Worm (Caenorhabditis elegans) whole organism, early embryonic: ENCODE data around the gene Y46G5A.18.

Experiments
- B0310.2 ChIP-seq: sonication (generic microtip); optimal IDR thresholded peaks from 2 replicates; lab custom pipeline; 2016; ENCODE audit warnings: mild to moderate bottlenecking, missing genetic modification characterization, missing compliant biosample characterization
- F13C5.2 ChIP-seq: sonication (generic microtip); optimal IDR thresholded peaks from 2 replicates; lab custom pipeline; 2017; ENCODE audit warnings: mild to moderate bottlenecking, missing genetic modification characterization, inconsistent platforms, missing compliant biosample characterization
- ama-1 ChIP-seq: fragments of 150-350 bp; optimal IDR thresholded peaks from 2 replicates; lab custom pipeline; 2014
- ets-7 ChIP-seq: sonication (generic microtip); optimal IDR thresholded peaks from 2 replicates; lab custom pipeline; 2016; ENCODE audit warnings: missing genotype, missing genetic modification characterization, missing compliant biosample characterization
- flt-1 ChIP-seq: fragments of 200-800 bp; sonication (Bioruptor generic); IDR thresholded peaks from 2 replicates; pipeline ENCODE4 v1.3.6; 2022; ENCODE audit warnings: missing genetic modification characterization, missing compliant biosample characterization
- hmg-4 ChIP-seq: fragments of 200-800 bp; sonication (Bioruptor generic); optimal IDR thresholded peaks from 2 replicates; lab custom pipeline; 2018; ENCODE audit warnings: mild to moderate bottlenecking, missing genetic modification characterization, missing compliant biosample characterization
- sea-1 ChIP-seq: fragments of 200-800 bp; sonication (Bioruptor generic); conservative IDR thresholded peaks from 2 replicates; pipeline ENCODE4 v1.3.6; 2022; ENCODE audit warnings: missing genetic modification characterization, missing compliant biosample characterization
- tbx-37 ChIP-seq: fragments of 200-800 bp; sonication (Bioruptor generic); conservative IDR thresholded peaks from 2 replicates; pipeline ENCODE4 v1.3.6; 2022; ENCODE audit warnings: missing genetic modification reagents, missing genetic modification characterization, missing compliant biosample characterization

ce11 chrII:12826752-12827151, 21.7 kb upstream of the Y46G5A.18 start, which contains the start of gene Y46G5A.38:
- TF ChIP-seq ama-1 (lab: Kevin White, UChicago) (no peak), tbx-37 (no peak), hmg-4 (GFP tag; lab: Kevin White, UChicago) (no peak), flt-1 (GFP tag; lab: Robert Waterston, UW) (no peak), F13C5.2 (tag; lab: Kevin White, UChicago) (no peak), B0310.2 (tag; lab: Kevin White, UChicago) (no peak), ets-7 (tag; lab: Kevin White, UChicago) (no peak), sea-1 (no peak)
